Fruit fly (Drosophila melanogaster): ENCODE results near the gene CG42613.

The CG42613 gene

DNA sequence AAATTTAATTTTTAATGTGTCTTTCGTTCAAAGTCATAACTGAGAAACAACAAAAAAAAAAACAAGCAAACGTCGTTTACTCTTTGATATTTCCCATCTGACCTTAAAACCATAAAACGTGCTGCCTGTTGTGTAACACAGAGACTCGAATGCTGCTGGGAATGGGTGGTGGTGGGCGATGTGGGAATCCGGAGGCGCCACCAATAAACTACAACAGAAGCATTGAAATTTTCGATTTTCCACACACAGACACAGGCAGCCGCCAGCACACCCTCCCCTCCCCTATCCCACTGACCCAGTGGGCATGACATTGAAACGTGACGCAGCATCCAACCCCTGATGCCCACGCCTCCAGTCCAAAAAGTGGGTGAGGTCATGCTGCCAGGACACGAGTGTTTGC lies 18.7 kb upstream of the CG42613 start (continued):
- TF ChIP-seq Eip74EF (GFP tag; optimal IDR thresholded peaks at IDR 0.05) = no peak
- TF ChIP-seq ttk (GFP tag; IDR thresholded peaks at IDR 0.05) = peak; percentile 33; the same call in 1 of the 2 replicates
- TF ChIP-seq Dfd (GFP tag; optimal IDR thresholded peaks at IDR 0.05) = no peak
- peak in 1 of 2 experiments; percentile 39 for TF ChIP-seq Hr51 (GFP tag; optimal IDR thresholded peaks at IDR 0.05)
- peak; percentile 49 for TF ChIP-seq ftz-f1 (GFP tag; optimal IDR thresholded peaks at IDR 0.05)
- peak; percentile 47; the same call in 1 of the 3 replicates for TF ChIP-seq CG6175 (GFP tag; IDR thresholded peaks at IDR 0.05)
- peak; percentile 24 for TF ChIP-seq CG11504 (tag; optimal IDR thresholded peaks at IDR 0.05)
- peak; percentile 44 for TF ChIP-seq ERR (GFP tag; optimal IDR thresholded peaks at IDR 0.05)
- TF ChIP-seq CG11456 (GFP tag; IDR thresholded peaks at IDR 0.05) = peak; percentile 66; the same call in 2 of the 3 replicates
- peak; percentile 30 for TF ChIP-seq CG7987 (GFP tag; optimal IDR thresholded peaks at IDR 0.05)
- TF ChIP-seq abd-A (tag; optimal IDR thresholded peaks at IDR 0.05) = peak; percentile 11
- no peak for TF ChIP-seq slou (GFP tag; optimal IDR thresholded peaks at IDR 0.05)
- no peak for TF ChIP-seq CG1603 (tag; optimal IDR thresholded peaks at IDR 0.05)
- TF ChIP-seq Pdp1 (GFP tag; optimal IDR thresholded peaks at IDR 0.05) = peak in 1 of 2 experiments; percentile 89
- peak; percentile 49; the same call in 2 of the 3 replicates for TF ChIP-seq sr (GFP tag; IDR thresholded peaks at IDR 0.05)

DNA sequence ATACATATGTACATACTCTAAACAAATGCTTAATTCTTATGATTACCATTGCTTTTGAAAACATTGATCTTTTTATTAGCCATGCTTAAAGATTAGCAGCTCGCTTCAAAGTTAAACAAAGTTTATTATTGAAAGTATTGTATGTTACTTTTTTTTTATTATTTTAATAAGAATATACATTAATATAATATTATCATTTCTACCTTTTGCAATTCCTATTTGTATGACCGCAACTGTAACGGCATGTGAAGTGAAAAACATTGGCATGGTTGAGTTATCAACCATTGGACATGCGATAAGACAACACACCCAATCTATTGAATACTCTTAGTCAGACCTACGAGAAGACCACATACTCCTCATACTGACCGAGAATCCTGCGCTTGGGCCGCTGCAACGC lies 18.1 kb upstream of the CG42613 start:
- TF ChIP-seq CG6654 (GFP tag; optimal IDR thresholded peaks at IDR 0.05) (no peak), fd3F (GFP tag; optimal IDR thresholded peaks at IDR 0.05) (no peak), CG11560 (tag; IDR thresholded peaks at IDR 0.05) (no peak), Hand (GFP tag; optimal IDR thresholded peaks at IDR 0.05) (peak; percentile 49), Dp (GFP tag; optimal IDR thresholded peaks at IDR 0.05) (no peak), otp (GFP tag; IDR thresholded peaks at IDR 0.05) (no peak), CG12659 (GFP tag; optimal IDR thresholded peaks at IDR 0.05) (peak; percentile 1), Taf1 (GFP tag; IDR thresholded peaks at IDR 0.05) (no peak), bab2 (GFP tag; optimal IDR thresholded peaks at IDR 0.05) (no peak), CG31441 (GFP tag; IDR thresholded peaks at IDR 0.05) (0 out of 2 replicates have a peak, but pooled peaks have one; percentile 15), BtbVII (GFP tag; optimal IDR thresholded peaks at IDR 0.05) (peak; percentile 10), unpg (GFP tag; optimal IDR thresholded peaks at IDR 0.05) (peak; percentile 39), CG9437 (GFP tag; optimal IDR thresholded peaks at IDR 0.05) (no peak), jing (GFP tag; optimal IDR thresholded peaks at IDR 0.05) (no peak), CG2678 (tag; optimal IDR thresholded peaks at IDR 0.05) (peak; percentile 56), Oli (tag; optimal IDR thresholded peaks at IDR 0.05) (peak; percentile 16), repo (GFP tag; optimal IDR thresholded peaks at IDR 0.05) (no peak), PHDP (tag; optimal IDR thresholded peaks at IDR 0.05) (peak; percentile 46), kah (GFP tag; optimal IDR thresholded peaks at IDR 0.05) (no peak), zen2 (GFP tag; IDR thresholded peaks at IDR 0.05; ENCODE audit: partially characterized antibody) (no peak), ftz-f1 (GFP tag; optimal IDR thresholded peaks at IDR 0.05) (no peak), CG9932 (GFP tag; IDR thresholded peaks at IDR 0.05) (no peak), lmd (GFP tag; IDR thresholded peaks at IDR 0.05) (no peak), CG18599 (GFP tag; optimal IDR thresholded peaks at IDR 0.05) (peak; percentile 46), her (GFP tag; optimal IDR thresholded peaks at IDR 0.05) (no peak), CG4707 (GFP tag; optimal IDR thresholded peaks at IDR 0.05) (no peak), D19B (GFP tag; optimal IDR thresholded peaks at IDR 0.05) (no peak), CG11696 (GFP tag; IDR thresholded peaks at IDR 0.05) (peak; percentile 92), sens (GFP tag) (peak; percentile 46), Ets65A (GFP tag) (peak; percentile 44), gem (tag; optimal IDR thresholded peaks at IDR 0.05) (peak; percentile 56), Fer3 (tag; optimal IDR thresholded peaks at IDR 0.05) (peak; percentile 18), ken (GFP tag; IDR thresholded peaks at IDR 0.05) (no peak), disco-r (GFP tag; optimal IDR thresholded peaks at IDR 0.05) (no peak), CG17385 (GFP tag; optimal IDR thresholded peaks at IDR 0.05) (no peak), Meics (GFP tag; optimal IDR thresholded peaks at IDR 0.05) (peak; percentile 40)
